Worm (Caenorhabditis elegans) whole organism, early embryonic: ENCODE data around the gene C16C4.18.

Source experiments
- B0310.2 ChIP-seq: sonication (generic microtip); optimal IDR thresholded peaks from 2 replicates; lab custom pipeline; 2016; ENCODE audit warnings: mild to moderate bottlenecking, missing genetic modification characterization, missing compliant biosample characterization
- pes-1 ChIP-seq: fragments of 200-800 bp; sonication (Bioruptor generic); IDR thresholded peaks from 2 replicates; pipeline ENCODE4 v1.3.6; 2022; ENCODE audit warnings: missing genetic modification reagents, missing genetic modification characterization, missing compliant biosample characterization
- scrt-1 ChIP-seq: fragments of 200-800 bp; sonication (Bioruptor generic); IDR thresholded peaks from 2 replicates; pipeline ENCODE4 v1.3.6; 2022; ENCODE audit warnings: missing genetic modification characterization, missing compliant biosample characterization

- TF ChIP-seq scrt-1 (GFP tag; lab: Robert Waterston, UW) (no peak), B0310.2 (tag; lab: Kevin White, UChicago) (no peak), pes-1 (GFP tag; lab: Robert Waterston, UW) (no peak)
These were observed 8.0 kb upstream of the C16C4.18 start, which contains the start of gene math-14 for ce11 chrII:1869120-1869519.
